Fruit fly (Drosophila melanogaster) whole organism, embryonic: ENCODE data around the gene Ret.
A peak's percentile ranks its signal among the peaks of the same experiment; 100 is the strongest.

Experiments
- Adf1 ChIP-seq: fragments of 200-800 bp; sonication (Bioruptor generic); IDR thresholded peaks from 2 replicates; pipeline ENCODE4 v1.3.6; 2022; ENCODE audit warnings: missing biosample characterization, missing genetic modification characterization
- CG11247 ChIP-seq: fragments of 200-800 bp; sonication (Bioruptor generic); IDR thresholded peaks from 2 replicates; pipeline ENCODE4 v1.3.6; 2022; ENCODE audit warnings: missing biosample characterization, missing genetic modification characterization
- CG11398 ChIP-seq: fragments of 200-800 bp; sonication (Bioruptor generic); optimal IDR thresholded peaks from 2 replicates; lab custom pipeline; 2016; ENCODE audit warnings: missing biosample characterization, missing genetic modification characterization
- CG11456 ChIP-seq: fragments of 200-800 bp; sonication (Bioruptor generic); IDR thresholded peaks from 3 replicates; pipeline ENCODE4 v1.3.6; 2022; ENCODE audit warnings: missing biosample characterization, missing genetic modification characterization
- CG12155 ChIP-seq: fragments of 200-800 bp; sonication (Bioruptor generic); optimal IDR thresholded peaks from 3 replicates; lab custom pipeline; 2016; ENCODE audit warnings: missing biosample characterization, missing genetic modification characterization
- CG14014 ChIP-seq: fragments of 200-800 bp; sonication (Bioruptor generic); IDR thresholded peaks from 2 replicates; pipeline ENCODE4 v1.3.6; 2022; ENCODE audit warnings: missing biosample characterization, missing genetic modification characterization
- CG16863 ChIP-seq: fragments of 200-800 bp; sonication (Bioruptor generic); optimal IDR thresholded peaks from 3 replicates; lab custom pipeline; 2016; ENCODE audit warnings: missing biosample characterization, missing genetic modification characterization
- CG17361 ChIP-seq: fragments of 200-800 bp; sonication (Bioruptor generic); IDR thresholded peaks from 3 replicates; pipeline ENCODE4 v1.3.6; 2022; ENCODE audit warnings: missing biosample characterization, missing genetic modification characterization
- CG18599 ChIP-seq: fragments of 200-800 bp; sonication (Bioruptor generic); optimal IDR thresholded peaks from 3 replicates; lab custom pipeline; 2017; ENCODE audit warnings: missing biosample characterization, missing genetic modification characterization, mild to moderate bottlenecking, moderate library complexity, missing genetic modification reagents
- CG3281 ChIP-seq: fragments of 200-800 bp; sonication (Bioruptor generic); optimal IDR thresholded peaks from 3 replicates; lab custom pipeline; 2017; ENCODE audit warnings: missing biosample characterization, mild to moderate bottlenecking, missing genetic modification characterization
- CG3838 ChIP-seq: fragments of 200-800 bp; sonication (Bioruptor generic); optimal IDR thresholded peaks from 3 replicates; lab custom pipeline; 2016; ENCODE audit warnings: missing biosample characterization, missing genetic modification characterization
- CG42726 ChIP-seq: fragments of 200-800 bp; sonication (Bioruptor generic); IDR thresholded peaks from 2 replicates; pipeline ENCODE4 v1.3.6; 2022; ENCODE audit warnings: missing biosample characterization, missing genetic modification characterization; ENCODE audit not compliant: partially characterized antibody
- CG4424 ChIP-seq: fragments of 200-800 bp; sonication (Bioruptor generic); optimal IDR thresholded peaks from 3 replicates; lab custom pipeline; 2016; ENCODE audit warnings: missing biosample characterization, missing genetic modification characterization
- CG4854 ChIP-seq: fragments of 200-800 bp; sonication (Bioruptor generic); optimal IDR thresholded peaks from 2 replicates; lab custom pipeline; 2016; ENCODE audit warnings: missing biosample characterization, missing genetic modification characterization, inconsistent platforms
- CG7745 ChIP-seq: fragments of 200-800 bp; sonication (Bioruptor generic); optimal IDR thresholded peaks from 2 replicates; lab custom pipeline; 2018; ENCODE audit warnings: missing biosample characterization, mild to moderate bottlenecking, missing genetic modification characterization, moderate library complexity
- CG7963 ChIP-seq: fragments of 200-800 bp; sonication (Bioruptor generic); IDR thresholded peaks from 3 replicates; pipeline ENCODE4 v1.3.6; 2022; ENCODE audit warnings: missing biosample characterization, missing genetic modification characterization; ENCODE audit not compliant: partially characterized antibody
- CG8765 ChIP-seq: fragments of 200-800 bp; sonication (Bioruptor generic); IDR thresholded peaks from 2 replicates; pipeline ENCODE4 v1.3.6; 2022; ENCODE audit warnings: missing biosample characterization, missing genetic modification characterization
- CG8924 ChIP-seq: fragments of 200-800 bp; optimal IDR thresholded peaks from 3 replicates; lab custom pipeline; 2019; ENCODE audit warnings: missing biosample characterization, mild to moderate bottlenecking, missing genetic modification characterization, moderate library complexity
- Dek ChIP-seq: fragments of 200-800 bp; sonication (Bioruptor generic); optimal IDR thresholded peaks from 3 replicates; lab custom pipeline; 2019; ENCODE audit warnings: missing biosample characterization, mild to moderate bottlenecking, missing genetic modification characterization, moderate library complexity
- Doc3 ChIP-seq: fragments of 200-800 bp; sonication (Bioruptor generic); IDR thresholded peaks from 3 replicates; pipeline ENCODE4 v1.3.6; 2022; ENCODE audit warnings: missing biosample characterization, missing genetic modification characterization; ENCODE audit not compliant: partially characterized antibody
- HLH54F ChIP-seq: fragments of 200-800 bp; sonication (Bioruptor generic); optimal IDR thresholded peaks from 3 replicates; lab custom pipeline; 2016; ENCODE audit warnings: missing biosample characterization, missing genetic modification characterization
- Nf-YB ChIP-seq: fragments of 200-800 bp; sonication (Bioruptor generic); optimal IDR thresholded peaks from 3 replicates; lab custom pipeline; 2019; ENCODE audit warnings: missing biosample characterization, mild to moderate bottlenecking, missing genetic modification characterization, moderate library complexity
- Tbp ChIP-seq: fragments of >200 bp; optimal IDR thresholded peaks from 2 replicates; lab custom pipeline; 2018; ENCODE audit warnings: missing biosample characterization, missing genetic modification characterization
- Xbp1 ChIP-seq: fragments of 200-800 bp; sonication (Bioruptor generic); optimal IDR thresholded peaks from 3 replicates; lab custom pipeline; 2016; ENCODE audit warnings: missing biosample characterization, mild to moderate bottlenecking, missing genetic modification characterization
- ara ChIP-seq: fragments of 200-800 bp; sonication (Bioruptor generic); IDR thresholded peaks from 2 replicates; pipeline ENCODE4 v1.3.6; 2022; ENCODE audit warnings: missing biosample characterization, missing genetic modification characterization
- bbx ChIP-seq: fragments of 200-800 bp; sonication (Bioruptor generic); IDR thresholded peaks from 2 replicates; pipeline ENCODE4 v1.3.6; 2022; ENCODE audit warnings: missing biosample characterization, missing genetic modification characterization; ENCODE audit not compliant: partially characterized antibody
- dmrt11E ChIP-seq: fragments of 200-800 bp; sonication (Bioruptor generic); optimal IDR thresholded peaks from 3 replicates; lab custom pipeline; 2018; ENCODE audit warnings: missing biosample characterization, mild to moderate bottlenecking, missing genetic modification characterization, moderate library complexity
- exex ChIP-seq: fragments of 200-800 bp; sonication (Bioruptor generic); optimal IDR thresholded peaks from 4 replicates; lab custom pipeline; 2018; ENCODE audit warnings: missing biosample characterization, mild to moderate bottlenecking, missing genetic modification characterization, moderate library complexity
- gcm ChIP-seq: fragments of 200-800 bp; sonication (Bioruptor generic); optimal IDR thresholded peaks from 2 replicates; lab custom pipeline; 2019; ENCODE audit warnings: missing biosample characterization, mild to moderate bottlenecking, missing genetic modification characterization, moderate library complexity
- gro ChIP-seq: fragments of 200-800 bp; sonication (Bioruptor generic); optimal IDR thresholded peaks from 2 replicates; lab custom pipeline; 2016; ENCODE audit warnings: missing biosample characterization, missing genetic modification characterization
- ind ChIP-seq: fragments of 200-800 bp; sonication (Bioruptor generic); optimal IDR thresholded peaks from 3 replicates; lab custom pipeline; 2016; ENCODE audit warnings: missing biosample characterization, missing genetic modification characterization
- knrl ChIP-seq: fragments of 200-800 bp; sonication (Bioruptor generic); IDR thresholded peaks from 3 replicates; pipeline ENCODE4 v1.3.6; 2022; ENCODE audit warnings: missing biosample characterization, missing genetic modification characterization; ENCODE audit not compliant: partially characterized antibody
- lilli ChIP-seq: fragments of 200-800 bp; sonication (Bioruptor generic); optimal IDR thresholded peaks from 3 replicates; lab custom pipeline; 2016; ENCODE audit warnings: missing biosample characterization, missing genetic modification characterization
- lola ChIP-seq, 3 experiments: fragments of >200 bp in 2 of 3; fragments of 200-800 bp in 1 of 3; sonication (Bioruptor generic) in 1 of 3; optimal IDR thresholded peaks; 2 replicates each; lab custom pipeline; 2017 to 2019; ENCODE audit warnings: missing biosample characterization in 3 of 3, missing genetic modification characterization in 3 of 3, mild to moderate bottlenecking in 1 of 3, moderate library complexity in 1 of 3
- mirr ChIP-seq: fragments of 200-800 bp; sonication (Bioruptor generic); optimal IDR thresholded peaks from 3 replicates; lab custom pipeline; 2018; ENCODE audit warnings: missing biosample characterization, mild to moderate bottlenecking, missing genetic modification characterization
- pnt ChIP-seq: fragments of 200-800 bp; sonication (Bioruptor generic); optimal IDR thresholded peaks from 3 replicates; lab custom pipeline; 2016; ENCODE audit warnings: missing biosample characterization, missing genetic modification characterization
- prd ChIP-seq, 3 experiments: fragments of >200 bp in 2 of 3; fragments of 200-800 bp in 1 of 3; sonication (Bioruptor generic) in 1 of 3; optimal IDR thresholded peaks in 2 of 3; IDR thresholded peaks in 1 of 3; 2 replicates in 2 of 3; 3 replicates in 1 of 3; pipeline versions ENCODE4 v1.3.6 to Lab custom; 2017 to 2022; ENCODE audit warnings: missing biosample characterization in 1 of 3, missing genetic modification characterization in 1 of 3
- row ChIP-seq: fragments of 200-800 bp; sonication (Bioruptor generic); IDR thresholded peaks from 3 replicates; pipeline ENCODE4 v1.3.6; 2022; ENCODE audit warnings: missing biosample characterization, missing genetic modification characterization
- sens-2 ChIP-seq: fragments of 200-800 bp; sonication (Bioruptor generic); IDR thresholded peaks from 2 replicates; pipeline ENCODE4 v1.3.6; 2022; ENCODE audit warnings: missing biosample characterization, missing genetic modification characterization
- sna ChIP-seq: fragments of 200-800 bp; sonication (Bioruptor generic); IDR thresholded peaks from 2 replicates; pipeline ENCODE4 v1.3.6; 2022; ENCODE audit warnings: missing biosample characterization, missing genetic modification characterization; ENCODE audit not compliant: partially characterized antibody
- stc ChIP-seq: fragments of 200-800 bp; sonication (Bioruptor generic); IDR thresholded peaks from 2 replicates; pipeline ENCODE4 v1.3.6; 2022; ENCODE audit warnings: missing biosample characterization, missing genetic modification characterization
- sug ChIP-seq: fragments of 200-800 bp; optimal IDR thresholded peaks from 2 replicates; lab custom pipeline; 2019; ENCODE audit warnings: missing biosample characterization, mild to moderate bottlenecking, missing genetic modification characterization, moderate library complexity
- tna ChIP-seq: fragments of 200-800 bp; sonication (Bioruptor generic); IDR thresholded peaks from 2 replicates; pipeline ENCODE4 v1.3.6; 2022; ENCODE audit warnings: missing biosample characterization, missing genetic modification characterization; ENCODE audit not compliant: partially characterized antibody
- toy ChIP-seq: fragments of 200-800 bp; sonication (Bioruptor generic); IDR thresholded peaks from 2 replicates; pipeline ENCODE4 v1.3.6; 2022; ENCODE audit warnings: missing biosample characterization, missing genetic modification characterization
- unpg ChIP-seq: fragments of 200-800 bp; sonication (Bioruptor generic); optimal IDR thresholded peaks from 3 replicates; lab custom pipeline; 2018; ENCODE audit warnings: missing biosample characterization, mild to moderate bottlenecking, missing genetic modification characterization, moderate library complexity
- usp ChIP-seq: fragments of >200 bp; optimal IDR thresholded peaks from 2 replicates; lab custom pipeline; 2017; ENCODE audit warnings: missing biosample characterization, missing genetic modification characterization
- vvl ChIP-seq: fragments of 200-800 bp; sonication (Bioruptor generic); IDR thresholded peaks from 2 replicates; pipeline ENCODE4 v1.3.6; 2022; ENCODE audit warnings: missing biosample characterization, missing genetic modification characterization
- zfh1 ChIP-seq: fragments of 200-800 bp; sonication (Bioruptor generic); IDR thresholded peaks from 3 replicates; pipeline ENCODE4 v1.3.6; 2022; ENCODE audit warnings: missing biosample characterization, missing genetic modification characterization
- zfh2 ChIP-seq: fragments of 200-800 bp; sonication (Bioruptor generic); optimal IDR thresholded peaks from 2 replicates; lab custom pipeline; 2016; ENCODE audit warnings: missing biosample characterization, missing genetic modification characterization

The Ret gene

dm6 chr2L:21214961-21215362 is 16.4 kb upstream of the Ret start (continued):
- TF ChIP-seq CG11456 (GFP tag; lab: Robert Waterston, UW) (peak; percentile 75), CG11398 (peak; percentile 23), sug (tag; lab: Kevin White, UChicago) (peak; percentile 64), Tbp (GFP tag; lab: Kevin White, UChicago) (peak; percentile 36), CG42726 (GFP tag; lab: Robert Waterston, UW) (peak; percentile 58), lilli (peak; percentile 81), HLH54F (peak; percentile 60), CG16863 (GFP tag; lab: Kevin White, UChicago) (peak; percentile 31), toy (GFP tag; lab: Robert Waterston, UW) (0 out of 2 replicates have a peak, but pooled peaks have one; percentile 11), sens-2 (GFP tag; lab: Robert Waterston, UW) (no peak), gcm (GFP tag; lab: Kevin White, UChicago) (no peak), CG7963 (peak; percentile 49; the same call in 1 of the 3 replicates), CG8765 (GFP tag; lab: Robert Waterston, UW) (peak; percentile 41; the same call in 1 of the 2 replicates), Dek (peak; percentile 36), gro (GFP tag; lab: Kevin White, UChicago) (peak; percentile 4), zfh1 (peak; percentile 77; the same call in 2 of the 3 replicates), Doc3 (GFP tag; lab: Robert Waterston, UW) (no peak), usp (GFP tag; lab: Kevin White, UChicago) (no peak), CG17361 (GFP tag; lab: Robert Waterston, UW) (peak; percentile 41; the same call in 1 of the 3 replicates), Nf-YB (GFP tag; lab: Kevin White, UChicago) (no peak), Adf1 (0 out of 2 replicates have a peak, but pooled peaks have one; percentile 15), CG18599 (GFP tag; lab: Kevin White, UChicago) (peak; percentile 47), tna (GFP tag; lab: Robert Waterston, UW) (0 out of 2 replicates have a peak, but pooled peaks have one; percentile 45), dmrt11E (tag; lab: Kevin White, UChicago) (peak; percentile 19), sna (GFP tag; lab: Robert Waterston, UW) (no peak), CG12155 (GFP tag; lab: Kevin White, UChicago) (peak; percentile 32), CG4854 (GFP tag; lab: Kevin White, UChicago) (peak; percentile 48), CG7745 (tag; lab: Kevin White, UChicago) (no peak), row (GFP tag; lab: Robert Waterston, UW) (0 out of 3 replicates have a peak, but pooled peaks have one; percentile 10), lola (GFP tag; optimal IDR thresholded peaks at IDR 0.05; lab: Kevin White, UChicago) (peak in 1 of 3 experiments; percentile 3), CG3281 (peak; percentile 30), CG3838 (GFP tag; lab: Kevin White, UChicago) (no peak), CG8924 (tag; lab: Kevin White, UChicago) (peak; percentile 39), mirr (GFP tag; lab: Kevin White, UChicago) (no peak), exex (tag; lab: Kevin White, UChicago) (peak; percentile 60), bbx (GFP tag; lab: Robert Waterston, UW) (peak; percentile 72), ind (GFP tag; lab: Kevin White, UChicago) (peak; percentile 11), vvl (peak; percentile 51; the same call in 1 of the 2 replicates), ara (GFP tag; lab: Robert Waterston, UW) (peak; percentile 69; the same call in 1 of the 2 replicates), stc (GFP tag; lab: Robert Waterston, UW) (peak; percentile 50; the same call in 1 of the 2 replicates), Xbp1 (peak; percentile 26), prd (optimal IDR thresholded peaks at IDR 0.05; lab: Kevin White, UChicago) (no peak), prd (GFP tag; IDR thresholded peaks at IDR 0.05; lab: Robert Waterston, UW) (peak; percentile 71), knrl (peak; percentile 65; the same call in 2 of the 3 replicates), CG4424 (GFP tag; lab: Kevin White, UChicago) (peak; percentile 2), CG14014 (GFP tag; lab: Robert Waterston, UW) (0 out of 2 replicates have a peak, but pooled peaks have one; percentile 17), pnt (GFP tag; lab: Kevin White, UChicago) (peak; percentile 22), CG11247 (GFP tag; lab: Robert Waterston, UW) (peak; percentile 49; the same call in 1 of the 2 replicates), zfh2 (GFP tag; lab: Kevin White, UChicago) (peak; percentile 51), unpg (GFP tag; lab: Kevin White, UChicago) (no peak)
